Fruit fly (Drosophila melanogaster) whole organism, embryonic: ENCODE measurements around the gene RpL32.

Source experiments
- Awh ChIP-seq: fragments of 200-800 bp; sonication (Bioruptor generic); IDR thresholded peaks from 2 replicates; pipeline ENCODE4, ENCODE4 v1.3.6; 2022; ENCODE audit warnings: missing biosample characterization, missing genetic modification characterization
- CG11456 ChIP-seq: fragments of 200-800 bp; sonication (Bioruptor generic); IDR thresholded peaks from 3 replicates; pipeline ENCODE4 v1.3.6; 2022; ENCODE audit warnings: missing biosample characterization, missing genetic modification characterization
- CG11560 ChIP-seq: fragments of 200-800 bp; sonication (Bioruptor generic); IDR thresholded peaks from 3 replicates; pipeline ENCODE4 v1.3.6; 2022; ENCODE audit warnings: missing biosample characterization, missing genetic modification characterization
- CG11696 ChIP-seq: fragments of 200-800 bp; sonication (Bioruptor generic); IDR thresholded peaks from 2 replicates; pipeline ENCODE4 v1.3.6; 2022; ENCODE audit warnings: missing biosample characterization, missing genetic modification characterization
- CG12391 ChIP-seq: fragments of 200-800 bp; sonication (Bioruptor generic); optimal IDR thresholded peaks from 3 replicates; lab custom pipeline; 2018; ENCODE audit warnings: missing biosample characterization, mild to moderate bottlenecking, missing genetic modification characterization, moderate library complexity
- CG12769 ChIP-seq: fragments of 200-800 bp; sonication (Bioruptor generic); optimal IDR thresholded peaks from 2 replicates; lab custom pipeline; 2019; ENCODE audit warnings: missing biosample characterization, mild to moderate bottlenecking, missing genetic modification characterization, moderate library complexity
- CG13775 ChIP-seq: fragments of 200-800 bp; sonication (Bioruptor generic); optimal IDR thresholded peaks from 3 replicates; lab custom pipeline; 2017; ENCODE audit warnings: missing biosample characterization, mild to moderate bottlenecking, missing genetic modification characterization
- CG1602 ChIP-seq: fragments of 200-800 bp; sonication (Bioruptor generic); optimal IDR thresholded peaks from 3 replicates; lab custom pipeline; 2016; ENCODE audit warnings: missing biosample characterization, missing genetic modification characterization
- CG16815 ChIP-seq: fragments of 200-800 bp; sonication (Bioruptor generic); optimal IDR thresholded peaks from 3 replicates; lab custom pipeline; 2017; ENCODE audit warnings: missing biosample characterization, mild to moderate bottlenecking, missing genetic modification characterization
- CG17186 ChIP-seq: fragments of 200-800 bp; sonication (Bioruptor generic); optimal IDR thresholded peaks from 3 replicates; lab custom pipeline; 2017; ENCODE audit warnings: missing biosample characterization, missing genetic modification reagents, missing genetic modification characterization
- CG3281 ChIP-seq: fragments of 200-800 bp; sonication (Bioruptor generic); optimal IDR thresholded peaks from 3 replicates; lab custom pipeline; 2017; ENCODE audit warnings: missing biosample characterization, mild to moderate bottlenecking, missing genetic modification characterization
- CG34224 ChIP-seq: fragments of 200-800 bp; sonication (Bioruptor generic); IDR thresholded peaks from 3 replicates; pipeline ENCODE4 v1.3.6; 2022; ENCODE audit warnings: missing biosample characterization, missing genetic modification characterization; ENCODE audit not compliant: partially characterized antibody
- CG3726 ChIP-seq: fragments of 200-800 bp; sonication (Bioruptor generic); IDR thresholded peaks from 3 replicates; pipeline ENCODE4, ENCODE4 v1.3.6; 2022; ENCODE audit warnings: missing biosample characterization, missing genetic modification characterization
- CG4424 ChIP-seq: fragments of 200-800 bp; sonication (Bioruptor generic); optimal IDR thresholded peaks from 3 replicates; lab custom pipeline; 2016; ENCODE audit warnings: missing biosample characterization, missing genetic modification characterization
- CG6683 ChIP-seq: fragments of 200-800 bp; sonication (Bioruptor generic); optimal IDR thresholded peaks from 2 replicates; lab custom pipeline; 2017; ENCODE audit warnings: missing biosample characterization, mild to moderate bottlenecking, missing genetic modification characterization, missing genetic modification reagents
- CG6791 ChIP-seq: fragments of 200-800 bp; sonication (Bioruptor generic); IDR thresholded peaks from 3 replicates; pipeline ENCODE4 v1.3.6; 2022; ENCODE audit warnings: missing biosample characterization, missing genetic modification characterization; ENCODE audit not compliant: partially characterized antibody
- CG7357 ChIP-seq: fragments of 200-800 bp; sonication (Bioruptor generic); IDR thresholded peaks from 3 replicates; pipeline ENCODE4 v1.3.6; 2022; ENCODE audit warnings: missing biosample characterization, missing genetic modification characterization
- CG8478 ChIP-seq: fragments of >200 bp; optimal IDR thresholded peaks from 2 replicates; lab custom pipeline; 2018
- CG9817 ChIP-seq: fragments of 200-800 bp; sonication (Bioruptor generic); optimal IDR thresholded peaks from 2 replicates; lab custom pipeline; 2018; ENCODE audit warnings: missing biosample characterization, mild to moderate bottlenecking, missing genetic modification characterization, moderate library complexity
- Dad ChIP-seq: fragments of 200-800 bp; sonication (Bioruptor generic); optimal IDR thresholded peaks from 3 replicates; lab custom pipeline; 2016; ENCODE audit warnings: missing biosample characterization, missing genetic modification characterization
- Dll ChIP-seq: fragments of 200-800 bp; sonication (Bioruptor generic); IDR thresholded peaks from 4 replicates; pipeline ENCODE4 v1.3.6; 2022; ENCODE audit warnings: missing biosample characterization, missing genetic modification characterization; ENCODE audit not compliant: partially characterized antibody
- Ets65A ChIP-seq: fragments of 200-800 bp; sonication (Bioruptor generic); peaks from one replicate; lab custom pipeline; 2016; ENCODE audit warnings: missing biosample characterization, missing genetic modification characterization
- Hr78 ChIP-seq, 2 experiments: fragments of 200-800 bp in 1 of 2; fragments of >200 bp in 1 of 2; sonication (Bioruptor generic) in 1 of 2; optimal IDR thresholded peaks; 2 replicates each; lab custom pipeline; 2017 to 2019; ENCODE audit warnings: missing biosample characterization in 2 of 2, missing genetic modification characterization in 2 of 2, mild to moderate bottlenecking in 1 of 2, moderate library complexity in 1 of 2
- Lim3 ChIP-seq: fragments of 200-800 bp; sonication (Bioruptor generic); IDR thresholded peaks from 2 replicates; pipeline ENCODE4 v1.3.6; 2022; ENCODE audit warnings: missing biosample characterization, missing genetic modification characterization
- Max ChIP-seq: fragments of 200-800 bp; sonication (Bioruptor generic); optimal IDR thresholded peaks from 2 replicates; lab custom pipeline; 2016; ENCODE audit warnings: missing biosample characterization, mild to moderate bottlenecking, missing genetic modification characterization
- Mes4 ChIP-seq: fragments of 200-800 bp; sonication (Bioruptor generic); optimal IDR thresholded peaks from 2 replicates; lab custom pipeline; 2016; ENCODE audit warnings: missing biosample characterization, missing genetic modification characterization
- Rfx ChIP-seq: fragments of 200-800 bp; sonication (Bioruptor generic); IDR thresholded peaks from 2 replicates; pipeline ENCODE4 v1.3.6; 2022; ENCODE audit warnings: missing biosample characterization, missing genetic modification characterization
- Rx ChIP-seq: fragments of 200-800 bp; sonication (Bioruptor generic); IDR thresholded peaks from 2 replicates; pipeline ENCODE4 v1.3.6; 2022; ENCODE audit warnings: missing biosample characterization, missing genetic modification characterization
- Six4 ChIP-seq: fragments of 200-800 bp; sonication (Bioruptor generic); optimal IDR thresholded peaks from 2 replicates; lab custom pipeline; 2016; ENCODE audit warnings: missing biosample characterization, missing genetic modification characterization
- Sox102F ChIP-seq: fragments of 200-800 bp; sonication (Bioruptor generic); optimal IDR thresholded peaks from 2 replicates; lab custom pipeline; 2018; ENCODE audit warnings: missing biosample characterization, mild to moderate bottlenecking, missing genetic modification characterization, moderate library complexity
- ara ChIP-seq: fragments of 200-800 bp; sonication (Bioruptor generic); IDR thresholded peaks from 2 replicates; pipeline ENCODE4 v1.3.6; 2022; ENCODE audit warnings: missing biosample characterization, missing genetic modification characterization
- bab2 ChIP-seq: fragments of 200-800 bp; sonication (Bioruptor generic); optimal IDR thresholded peaks from 2 replicates; lab custom pipeline; 2016; ENCODE audit warnings: missing biosample characterization, missing genetic modification characterization
- bowl ChIP-seq: fragments of 200-800 bp; sonication (Bioruptor generic); IDR thresholded peaks from 2 replicates; pipeline ENCODE4 v1.3.6; 2022; ENCODE audit warnings: missing biosample characterization, missing genetic modification characterization
- cas ChIP-seq: fragments of 200-800 bp; sonication (Bioruptor generic); IDR thresholded peaks from 2 replicates; pipeline ENCODE4 v1.3.6; 2022; ENCODE audit warnings: missing biosample characterization, missing genetic modification characterization
- crp ChIP-seq, 2 experiments: fragments of 200-800 bp; sonication (Bioruptor generic); optimal IDR thresholded peaks; 2 replicates in 1 of 2; 3 replicates in 1 of 2; lab custom pipeline; 2017; ENCODE audit warnings: missing biosample characterization in 2 of 2, missing genetic modification characterization in 2 of 2, mild to moderate bottlenecking in 1 of 2, moderate library complexity in 1 of 2
- dm ChIP-seq: fragments of 200-800 bp; sonication (Bioruptor generic); optimal IDR thresholded peaks from 3 replicates; lab custom pipeline; 2016; ENCODE audit warnings: missing biosample characterization, missing genetic modification characterization
- ems ChIP-seq: fragments of 200-800 bp; sonication (Bioruptor generic); optimal IDR thresholded peaks from 3 replicates; lab custom pipeline; 2016; ENCODE audit warnings: missing biosample characterization, missing genetic modification characterization
- eve ChIP-seq, 2 experiments: fragments of >200 bp; optimal IDR thresholded peaks; 2 replicates each; lab custom pipeline; 2017; ENCODE audit warnings: missing biosample characterization in 2 of 2, missing genetic modification characterization in 2 of 2
- h ChIP-seq: fragments of >200 bp; optimal IDR thresholded peaks from 2 replicates; lab custom pipeline; 2017
- hbn ChIP-seq: fragments of 200-800 bp; sonication (Bioruptor generic); IDR thresholded peaks from 2 replicates; pipeline ENCODE4 v1.3.6; 2022; ENCODE audit warnings: missing biosample characterization, missing genetic modification characterization; ENCODE audit not compliant: partially characterized antibody
- lbe ChIP-seq: fragments of 200-800 bp; sonication (Bioruptor generic); optimal IDR thresholded peaks from 2 replicates; lab custom pipeline; 2016; ENCODE audit warnings: missing biosample characterization, mild to moderate bottlenecking, missing genetic modification characterization
- nerfin-1 ChIP-seq: fragments of 200-800 bp; sonication (Bioruptor generic); optimal IDR thresholded peaks from 3 replicates; lab custom pipeline; 2019; ENCODE audit warnings: missing biosample characterization, mild to moderate bottlenecking, missing genetic modification characterization, moderate library complexity
- pum ChIP-seq: fragments of 200-800 bp; sonication (Bioruptor generic); optimal IDR thresholded peaks from 2 replicates; lab custom pipeline; 2016; ENCODE audit warnings: missing biosample characterization, missing genetic modification characterization
- repo ChIP-seq: fragments of 200-800 bp; sonication (Bioruptor generic); optimal IDR thresholded peaks from 2 replicates; lab custom pipeline; 2016; ENCODE audit warnings: missing biosample characterization, missing genetic modification characterization
- ro ChIP-seq: fragments of 200-800 bp; sonication (Bioruptor generic); IDR thresholded peaks from 2 replicates; pipeline ENCODE4 v1.3.6; 2022; ENCODE audit warnings: missing biosample characterization, missing genetic modification characterization
- row ChIP-seq: fragments of 200-800 bp; sonication (Bioruptor generic); IDR thresholded peaks from 3 replicates; pipeline ENCODE4 v1.3.6; 2022; ENCODE audit warnings: missing biosample characterization, missing genetic modification characterization
- unc-4 ChIP-seq: fragments of 200-800 bp; sonication (Bioruptor generic); IDR thresholded peaks from 2 replicates; pipeline ENCODE4 v1.3.6; 2022; ENCODE audit warnings: missing biosample characterization, missing genetic modification characterization; ENCODE audit not compliant: partially characterized antibody
- zf30C ChIP-seq: fragments of 200-800 bp; sonication (Bioruptor generic); optimal IDR thresholded peaks from 3 replicates; lab custom pipeline; 2018; ENCODE audit warnings: missing biosample characterization, mild to moderate bottlenecking, missing genetic modification characterization

RpL32 gene

DNA sequence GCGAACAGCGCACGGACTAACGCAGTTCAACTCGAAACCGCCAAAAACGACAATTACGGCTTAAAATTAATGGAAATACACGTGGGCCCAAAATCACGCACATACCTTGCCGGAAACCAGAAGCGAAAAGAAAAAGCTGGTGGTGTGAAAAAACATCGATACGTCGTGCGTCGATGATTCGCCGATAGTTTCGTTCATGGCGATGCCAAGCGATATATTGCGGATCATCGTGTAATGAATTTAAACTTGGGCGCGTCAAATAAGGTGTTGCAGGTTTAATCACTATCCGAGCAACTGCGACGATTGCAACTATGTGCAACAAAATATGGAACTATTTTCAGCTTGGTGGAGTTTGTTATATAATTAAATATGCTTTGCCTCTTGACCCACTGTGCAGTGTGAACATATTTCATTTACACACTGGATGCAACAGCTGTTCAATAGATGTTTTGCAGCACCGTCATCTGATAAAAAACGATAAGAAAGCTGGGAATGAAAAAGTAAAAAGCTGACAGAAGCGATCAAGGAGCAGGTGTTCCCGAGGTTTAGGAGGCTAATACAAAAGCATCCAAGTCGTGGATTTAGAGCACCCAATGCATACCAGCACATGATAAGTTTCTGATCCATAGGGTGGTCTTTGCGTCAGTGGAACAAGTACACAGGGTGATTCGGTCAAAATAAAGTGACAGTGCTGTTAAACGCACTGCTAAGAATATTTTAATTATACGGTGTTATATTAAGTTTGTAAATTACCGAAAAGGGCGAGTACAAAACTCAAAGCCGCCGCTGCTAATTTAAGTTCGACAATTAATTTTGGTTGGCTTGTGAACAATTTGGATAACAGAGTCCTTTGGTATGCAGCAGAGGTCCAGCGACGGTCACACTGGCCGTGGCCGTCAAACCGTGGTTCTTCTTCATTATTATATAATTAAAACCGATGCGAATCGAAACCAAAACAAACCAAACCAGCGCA lies at the start of gene RpL32, which contains the start of gene CG7943 (continued):
- TF ChIP-seq zf30C (GFP tag; lab: Kevin White, UChicago) (no peak), CG11560 (tag; lab: Robert Waterston, UW) (peak; percentile 84), Awh (peak; percentile 86), CG11456 (GFP tag; lab: Robert Waterston, UW) (peak; percentile 96)

DNA sequence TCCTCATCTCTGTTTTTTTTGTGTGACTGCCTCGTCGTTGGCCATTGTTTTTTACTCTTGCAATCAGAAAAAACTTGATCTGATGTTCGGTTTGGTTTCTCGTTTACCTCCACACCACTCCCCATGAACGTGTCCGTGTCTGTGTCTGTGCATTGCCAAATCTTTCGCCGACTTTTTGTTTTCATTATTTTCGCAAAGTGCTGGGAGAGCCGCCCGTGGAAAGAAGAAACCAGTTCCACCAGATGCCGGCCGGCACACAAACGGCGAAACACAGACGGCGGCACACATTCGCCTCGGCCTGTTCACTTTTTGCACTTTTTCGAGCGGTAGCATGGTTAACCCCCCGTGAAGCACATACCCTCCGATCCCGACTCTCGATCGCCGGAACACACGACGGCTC lies 49.4 kb upstream of the RpL32 start:
- TF ChIP-seq CG3726 (GFP tag; lab: Robert Waterston, UW) (no peak), CG6791 (GFP tag; lab: Robert Waterston, UW) (no peak), lbe (GFP tag; lab: Kevin White, UChicago) (no peak), Dad (no peak), CG16815 (GFP tag; lab: Kevin White, UChicago) (no peak), CG1602 (GFP tag; lab: Kevin White, UChicago) (no peak), CG12391 (no peak), CG34224 (GFP tag; lab: Robert Waterston, UW) (no peak), Ets65A (GFP tag; lab: Kevin White, UChicago) (no peak), CG4424 (GFP tag; lab: Kevin White, UChicago) (no peak), CG17186 (GFP tag; lab: Kevin White, UChicago) (no peak), hbn (GFP tag; lab: Robert Waterston, UW) (no peak), crp (GFP tag; optimal IDR thresholded peaks at IDR 0.05; lab: Kevin White, UChicago) (no peak), CG8478 (lab: Kevin White, UChicago) (no peak), Rx (GFP tag; lab: Robert Waterston, UW) (no peak), CG9817 (tag; lab: Kevin White, UChicago) (no peak), repo (no peak), CG6683 (GFP tag; lab: Kevin White, UChicago) (no peak), Hr78 (GFP tag; optimal IDR thresholded peaks at IDR 0.05; lab: Kevin White, UChicago) (no peak), Max (GFP tag; lab: Kevin White, UChicago) (no peak)

DNA sequence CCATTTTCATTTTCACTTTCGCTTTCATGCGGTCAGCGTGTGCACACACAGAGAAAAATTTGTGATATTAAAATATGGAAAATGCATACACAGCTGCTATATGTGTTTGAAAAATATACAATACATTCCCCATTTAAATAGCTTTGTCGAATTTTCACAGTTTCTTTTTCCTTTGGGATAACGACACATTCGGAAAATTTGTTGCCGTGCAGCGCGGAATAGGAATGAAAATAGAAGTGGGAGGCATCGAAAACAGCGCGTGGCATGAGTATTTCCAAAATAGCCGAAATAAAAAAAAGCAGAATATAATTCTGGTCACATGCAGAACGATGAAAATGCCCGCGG lies 46.7 kb upstream of the RpL32 start:
- TF ChIP-seq Lim3 (GFP tag; lab: Robert Waterston, UW) = no peak
- no peak for TF ChIP-seq Dll (GFP tag; lab: Robert Waterston, UW)
- peak; percentile 91 for TF ChIP-seq row
- peak; percentile 84 for TF ChIP-seq CG3281 (GFP tag; lab: Kevin White, UChicago)
- no peak for TF ChIP-seq unc-4 (GFP tag; lab: Robert Waterston, UW)
- peak; percentile 79 for TF ChIP-seq dm (GFP tag; lab: Kevin White, UChicago)
- TF ChIP-seq nerfin-1 = peak; percentile 75
- peak; percentile 63 for TF ChIP-seq bowl (GFP tag; lab: Robert Waterston, UW)
- peak; percentile 86 for TF ChIP-seq ems (GFP tag; lab: Kevin White, UChicago)
- TF ChIP-seq CG7357 (GFP tag; lab: Robert Waterston, UW) = peak; percentile 78
- peak; percentile 90 for TF ChIP-seq Sox102F
- peak; percentile 91 for TF ChIP-seq Rfx
- TF ChIP-seq cas (GFP tag; lab: Robert Waterston, UW) = peak; percentile 76
- TF ChIP-seq h (lab: Kevin White, UChicago) = no peak
- peak in 1 of 2 experiments; percentile 76 for TF ChIP-seq eve (GFP tag; optimal IDR thresholded peaks at IDR 0.05; lab: Kevin White, UChicago)
- TF ChIP-seq CG13775 (GFP tag; lab: Kevin White, UChicago) = peak; percentile 65
- peak; percentile 28 for TF ChIP-seq CG17186 (GFP tag; lab: Kevin White, UChicago)
- peak; percentile 82 for TF ChIP-seq pum (GFP tag; lab: Kevin White, UChicago)
- TF ChIP-seq ara (GFP tag; lab: Robert Waterston, UW) = peak; percentile 85
- TF ChIP-seq bab2 (GFP tag; lab: Kevin White, UChicago) = peak; percentile 90
- peak; percentile 76 for TF ChIP-seq Six4
- peak; percentile 96 for TF ChIP-seq CG12769 (tag; lab: Kevin White, UChicago)
- peak; percentile 51 for TF ChIP-seq CG11696 (GFP tag; lab: Robert Waterston, UW)
- TF ChIP-seq Mes4 = peak; percentile 74
- peak; percentile 57 for TF ChIP-seq ro (GFP tag; lab: Robert Waterston, UW)
